Fruit fly (Drosophila melanogaster): ENCODE results near the gene CG34280.

CG34280 gene

dm6 chr3R:17403188-17403587, 330 bp downstream of the CG34280 start, which contains the start of gene CG34279:
CG34279 (minus strand) TSS chr3R:17403288.
- TF ChIP-seq unc-4 (GFP tag; IDR thresholded peaks at IDR 0.05; ENCODE audit: partially characterized antibody): no peak
- TF ChIP-seq knrl (GFP tag; IDR thresholded peaks at IDR 0.05; ENCODE audit: partially characterized antibody): no peak
- no peak for TF ChIP-seq gro (GFP tag; optimal IDR thresholded peaks at IDR 0.05)
- no peak for TF ChIP-seq CG7987 (GFP tag; optimal IDR thresholded peaks at IDR 0.05)
- no peak for TF ChIP-seq Antp (GFP tag; optimal IDR thresholded peaks at IDR 0.05)
- TF ChIP-seq slp2 (GFP tag; optimal IDR thresholded peaks at IDR 0.05): no peak
- no peak for TF ChIP-seq vfl (GFP tag; optimal IDR thresholded peaks at IDR 0.05)
- TF ChIP-seq B-H2 (GFP tag; optimal IDR thresholded peaks at IDR 0.05): no peak
- TF ChIP-seq CG13775 (GFP tag; optimal IDR thresholded peaks at IDR 0.05): no peak
- no peak for TF ChIP-seq sug (tag; optimal IDR thresholded peaks at IDR 0.05)
- no peak for TF ChIP-seq CG14965 (GFP tag; optimal IDR thresholded peaks at IDR 0.05; ENCODE audit: borderline replicate concordance)

dm6 chr3R:17402434-17402833, 1.1 kb downstream of the CG34280 start, which contains the start of gene Sur-8:
Sur-8 (minus strand) TSS chr3R:17402515.
- TF ChIP-seq CG17612 (GFP tag; IDR thresholded peaks at IDR 0.05): peak; percentile 32; the same call in 1 of the 2 replicates
- peak; percentile 52 for TF ChIP-seq CHES-1-like (GFP tag; optimal IDR thresholded peaks at IDR 0.05)
- peak; percentile 87 for TF ChIP-seq slbo (GFP tag; IDR thresholded peaks at IDR 0.05)
- peak; percentile 48 for TF ChIP-seq CG17186 (GFP tag; optimal IDR thresholded peaks at IDR 0.05)
- TF ChIP-seq CG1602 (GFP tag; optimal IDR thresholded peaks at IDR 0.05): peak; percentile 57
- TF ChIP-seq CG4424 (GFP tag; optimal IDR thresholded peaks at IDR 0.05): peak; percentile 58
- peak; percentile 81 for TF ChIP-seq Ptx1 (GFP tag; IDR thresholded peaks at IDR 0.05)
- TF ChIP-seq CG10462 (GFP tag; optimal IDR thresholded peaks at IDR 0.05): no peak
- peak; percentile 91 for TF ChIP-seq NFAT (GFP tag; IDR thresholded peaks at IDR 0.05)
- TF ChIP-seq H2.0 (GFP tag; IDR thresholded peaks at IDR 0.05): peak; percentile 62
- TF ChIP-seq Myb (GFP tag; optimal IDR thresholded peaks at IDR 0.05): peak; percentile 60
- TF ChIP-seq crc (GFP tag; optimal IDR thresholded peaks at IDR 0.05): peak; percentile 5
- peak; percentile 7 for TF ChIP-seq CG3163 (GFP tag; optimal IDR thresholded peaks at IDR 0.05)
- TF ChIP-seq esg (GFP tag; conservative IDR thresholded peaks at IDR 0.05): peak; percentile 32; the same call in 1 of the 2 replicates
- TF ChIP-seq dan (GFP tag; IDR thresholded peaks at IDR 0.05): no peak
- peak; percentile 47; the same call in 1 of the 2 replicates for TF ChIP-seq CG31224 (GFP tag; IDR thresholded peaks at IDR 0.05)
- peak; percentile 1 for TF ChIP-seq CG6813 (GFP tag; optimal IDR thresholded peaks at IDR 0.05)
- TF ChIP-seq CG9215 (GFP tag; IDR thresholded peaks at IDR 0.05): 0 out of 2 replicates have a peak, but pooled peaks have one; percentile 21
- no peak for TF ChIP-seq MESR4 (GFP tag; optimal IDR thresholded peaks at IDR 0.05)
- TF ChIP-seq Bgb (GFP tag; IDR thresholded peaks at IDR 0.05; ENCODE audit: partially characterized antibody): peak; percentile 46; the same call in 1 of the 2 replicates
- peak; percentile 92 for TF ChIP-seq Ets65A (GFP tag)
- TF ChIP-seq fd102C (GFP tag; optimal IDR thresholded peaks at IDR 0.05): no peak
- no peak for TF ChIP-seq gro (GFP tag; optimal IDR thresholded peaks at IDR 0.05)
- TF ChIP-seq CG15514 (GFP tag; optimal IDR thresholded peaks at IDR 0.05): peak; percentile 75
- TF ChIP-seq jumu (GFP tag; optimal IDR thresholded peaks at IDR 0.05): peak; percentile 27
- TF ChIP-seq CG12659 (GFP tag; optimal IDR thresholded peaks at IDR 0.05): peak; percentile 65
- peak; percentile 25 for TF ChIP-seq wek (GFP tag; optimal IDR thresholded peaks at IDR 0.05)
- peak; percentile 73 for TF ChIP-seq onecut (GFP tag; IDR thresholded peaks at IDR 0.05)
- no peak for TF ChIP-seq CG8281 (tag; optimal IDR thresholded peaks at IDR 0.05)
- peak; percentile 51 for TF ChIP-seq CG9609 (GFP tag; optimal IDR thresholded peaks at IDR 0.05)
- no peak for TF ChIP-seq da (GFP tag; optimal IDR thresholded peaks at IDR 0.05)
- no peak for TF ChIP-seq yki (optimal IDR thresholded peaks at IDR 0.05)
- TF ChIP-seq Fer3 (tag; optimal IDR thresholded peaks at IDR 0.05): peak; percentile 49
- no peak for TF ChIP-seq kni (GFP tag; optimal IDR thresholded peaks at IDR 0.05)
- no peak for TF ChIP-seq Sox100B (GFP tag; optimal IDR thresholded peaks at IDR 0.05)
- TF ChIP-seq pho (GFP tag; optimal IDR thresholded peaks at IDR 0.05): peak; percentile 1
- TF ChIP-seq CG5953 (GFP tag; IDR thresholded peaks at IDR 0.05): peak; percentile 81
- peak; percentile 60 for TF ChIP-seq gsb (GFP tag; IDR thresholded peaks at IDR 0.05)
- TF ChIP-seq CG4820 (GFP tag; optimal IDR thresholded peaks at IDR 0.05): peak; percentile 52
- TF ChIP-seq CG13287 (GFP tag; IDR thresholded peaks at IDR 0.05; ENCODE audit: partially characterized antibody): 0 out of 2 replicates have a peak, but pooled peaks have one; percentile 27
